Worm (Caenorhabditis elegans): Measurements from ENCODE around the gene pcp-3.

DNA sequence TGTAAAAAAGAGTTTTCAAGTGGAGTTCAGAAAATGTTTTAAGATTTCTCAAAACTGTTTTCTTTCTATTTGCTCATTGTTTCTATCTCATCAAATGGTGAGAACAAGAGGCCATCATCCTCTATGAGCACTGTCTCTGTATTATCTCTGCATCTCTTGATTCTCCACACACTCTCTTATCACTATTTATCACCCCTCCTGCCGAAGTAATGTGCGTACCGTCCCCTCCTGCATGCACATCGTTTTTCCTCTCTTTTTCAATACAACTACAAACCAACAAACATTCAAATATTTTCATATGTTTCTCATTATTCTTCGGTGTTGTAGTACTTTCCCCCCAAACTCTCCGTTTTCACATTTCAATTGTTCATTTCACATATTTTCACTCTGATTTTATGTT lies 42.4 kb downstream of the pcp-3 start:
- TF ChIP-seq T22C8.4 (GFP tag; IDR thresholded peaks at IDR 0.05) (no peak), ref-1 (GFP tag; conservative IDR thresholded peaks at IDR 0.05) (no peak)

All from whole organism, midembryonic.